5 worm cellular contexts compared by ENCODE assay signal in the genomic region with DNA sequence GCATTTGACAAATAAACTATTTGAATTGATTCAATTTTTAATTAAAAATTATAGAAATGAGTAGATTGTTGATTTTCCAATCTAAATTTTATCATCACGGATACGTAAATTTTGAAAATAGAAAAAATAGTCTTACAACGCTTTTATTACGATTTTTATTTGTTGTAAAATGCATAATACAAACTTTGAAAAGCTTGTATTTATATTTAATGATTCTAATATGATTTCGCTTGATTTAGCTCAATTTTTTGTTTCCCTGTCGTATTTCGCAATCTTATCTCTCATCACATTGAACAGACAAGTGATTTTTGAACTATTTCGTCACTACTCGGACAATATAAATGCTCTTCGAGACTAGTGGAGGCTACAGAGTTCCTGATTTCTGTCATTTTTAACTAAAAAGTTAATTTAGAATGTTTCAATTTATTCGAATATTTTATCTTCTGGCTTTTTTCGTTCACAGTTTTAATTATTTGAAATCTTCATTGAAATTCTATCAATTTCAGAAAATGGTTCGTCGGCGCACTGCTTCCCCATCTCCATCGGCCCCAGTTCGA.
TF ChIP-seq lines count a peak whose summit lies in the region.

TSS of gene wht-3 (minus strand) at position 51 of the 557 bp plus-strand sequence.
TSS of gene har-1 (plus strand) at position 507 of the 557 bp plus-strand sequence.

TF ChIP-seq in whole organism, L1 larva, 84 proteins besides CTCF, POLR2A, EP300 and RAD21:
- TF ChIP-seq nhr-71 (tag; optimal IDR thresholded peaks at IDR 0.05; lab: Kevin White, UChicago) (peak; percentile 18), zip-4 (GFP tag; optimal IDR thresholded peaks at IDR 0.05; lab: Kevin White, UChicago) (peak; percentile 26), nhr-85 (tag; lab: Kevin White, UChicago) (peak; percentile 37), aha-1 (tag; optimal IDR thresholded peaks at IDR 0.05; lab: Kevin White, UChicago) (no peak), skn-1 (tag; optimal IDR thresholded peaks at IDR 0.05; lab: Kevin White, UChicago) (peak; percentile 57), ceh-88 (GFP tag; IDR thresholded peaks at IDR 0.05; lab: Robert Waterston, UW) (peak; percentile 28; the same call in 1 of the 2 replicates), lsy-2 (tag; optimal IDR thresholded peaks at IDR 0.05; lab: Kevin White, UChicago) (no peak), mep-1 (tag; optimal IDR thresholded peaks at IDR 0.05; lab: Kevin White, UChicago) (peak; percentile 39), efl-1 (optimal IDR thresholded peaks at IDR 0.05; lab: Kevin White, UChicago) (peak in 1 of 2 experiments; percentile 3), efl-1 (GFP tag; optimal IDR thresholded peaks at IDR 0.05 in 1 of 2; lab: Kevin White, UChicago) (no peak)

TF ChIP-seq in whole organism, L2 larva, 48 proteins besides CTCF, POLR2A, EP300 and RAD21:
- no peak for TF ChIP-seq mdl-1 (tag; optimal IDR thresholded peaks at IDR 0.05; lab: Kevin White, UChicago)
- TF ChIP-seq lin-13 (GFP tag; optimal IDR thresholded peaks at IDR 0.05; lab: Kevin White, UChicago), result no peak
- no peak for TF ChIP-seq F13H6.1 (tag; optimal IDR thresholded peaks at IDR 0.05; lab: Kevin White, UChicago)
- no peak for TF ChIP-seq egl-27 (tag; optimal IDR thresholded peaks at IDR 0.05; lab: Kevin White, UChicago)
- no peak for TF ChIP-seq nhr-21 (tag; optimal IDR thresholded peaks at IDR 0.05; lab: Kevin White, UChicago)
- peak in 1 of 2 experiments; percentile 39 for TF ChIP-seq lsy-2 (tag; optimal IDR thresholded peaks at IDR 0.05; lab: Kevin White, UChicago)
- TF ChIP-seq alr-1 (tag; optimal IDR thresholded peaks at IDR 0.05; lab: Kevin White, UChicago), result no peak
- peak; percentile 7 for TF ChIP-seq sma-9 (GFP tag; optimal IDR thresholded peaks at IDR 0.05; lab: Kevin White, UChicago)
- no peak for TF ChIP-seq sma-9 (tag; optimal IDR thresholded peaks at IDR 0.05; lab: Kevin White, UChicago)
- TF ChIP-seq ztf-11 (tag; optimal IDR thresholded peaks at IDR 0.05; lab: Kevin White, UChicago), result no peak
- TF ChIP-seq sem-4 (tag; optimal IDR thresholded peaks at IDR 0.05; lab: Kevin White, UChicago), result no peak
- TF ChIP-seq nhr-129 (tag; optimal IDR thresholded peaks at IDR 0.05; lab: Kevin White, UChicago), result no peak

TF ChIP-seq in whole organism, L3 larva, 47 proteins besides CTCF, POLR2A, EP300 and RAD21:
- no peak for TF ChIP-seq ama-1 (optimal IDR thresholded peaks at IDR 0.05; lab: Kevin White, UChicago)
- TF ChIP-seq fkh-10 (GFP tag; optimal IDR thresholded peaks at IDR 0.05; lab: Kevin White, UChicago), result no peak
- no peak for TF ChIP-seq eor-1 (tag; optimal IDR thresholded peaks at IDR 0.05; lab: Kevin White, UChicago)
- TF ChIP-seq pha-4 (tag; optimal IDR thresholded peaks at IDR 0.05; lab: Kevin White, UChicago), result peak; percentile 7
- peak; percentile 27 for TF ChIP-seq elt-2 (tag; optimal IDR thresholded peaks at IDR 0.05; lab: Kevin White, UChicago)
- TF ChIP-seq lsy-12 (tag; optimal IDR thresholded peaks at IDR 0.05; lab: Kevin White, UChicago), result no peak
- no peak for TF ChIP-seq nhr-43 (tag; optimal IDR thresholded peaks at IDR 0.05; lab: Kevin White, UChicago; ENCODE audit: poor library complexity, severe bottlenecking)

TF ChIP-seq in whole organism, L4 larva, 104 proteins besides CTCF, POLR2A, EP300 and RAD21:
- TF ChIP-seq Y5F2A.4 (GFP tag; optimal IDR thresholded peaks at IDR 0.05; lab: Kevin White, UChicago) (no peak), nhr-11 (tag; optimal IDR thresholded peaks at IDR 0.05; lab: Kevin White, UChicago) (peak; percentile 52), F49E8.2 (tag; optimal IDR thresholded peaks at IDR 0.05; lab: Kevin White, UChicago; ENCODE audit: borderline replicate concordance) (peak; percentile 27), ZK337.2 (GFP tag; IDR thresholded peaks at IDR 0.05; lab: Robert Waterston, UW) (no peak), dve-1 (tag; optimal IDR thresholded peaks at IDR 0.05; lab: Kevin White, UChicago; ENCODE audit: insufficient read depth) (peak; percentile 27), lsy-2 (tag; optimal IDR thresholded peaks at IDR 0.05; lab: Kevin White, UChicago) (peak in 1 of 2 experiments; percentile 57), mep-1 (tag; optimal IDR thresholded peaks at IDR 0.05; lab: Kevin White, UChicago) (peak; percentile 4), T20F7.1 (GFP tag; optimal IDR thresholded peaks at IDR 0.05; lab: Kevin White, UChicago) (peak; percentile 51), nhr-28 (tag; optimal IDR thresholded peaks at IDR 0.05; lab: Kevin White, UChicago) (peak; percentile 38)

TF ChIP-seq in whole organism, young adult, 124 proteins besides CTCF, POLR2A, EP300 and RAD21 (continues in another document):
- no peak for TF ChIP-seq nhr-179 (tag; optimal IDR thresholded peaks at IDR 0.05; lab: Kevin White, UChicago)
- TF ChIP-seq madf-6 (GFP tag; IDR thresholded peaks at IDR 0.05; lab: Robert Waterston, UW), result peak; percentile 34
- TF ChIP-seq C06A6.2 (GFP tag; conservative IDR thresholded peaks at IDR 0.05; lab: Robert Waterston, UW), result no peak
- no peak for TF ChIP-seq B0261.1 (tag; optimal IDR thresholded peaks at IDR 0.05; lab: Kevin White, UChicago)
- no peak for TF ChIP-seq tlf-1 (GFP tag; optimal IDR thresholded peaks at IDR 0.05; lab: Kevin White, UChicago)
- TF ChIP-seq ets-4 (GFP tag; optimal IDR thresholded peaks at IDR 0.05; lab: Kevin White, UChicago), result no peak
- TF ChIP-seq F39B2.1 (GFP tag; IDR thresholded peaks at IDR 0.05; lab: Robert Waterston, UW), result 0 out of 2 replicates have a peak, but pooled peaks have one; percentile 15
- no peak for TF ChIP-seq nhr-90 (tag; optimal IDR thresholded peaks at IDR 0.05; lab: Kevin White, UChicago)
- TF ChIP-seq T07F8.4 (tag; optimal IDR thresholded peaks at IDR 0.05; lab: Kevin White, UChicago), result no peak
- no peak for TF ChIP-seq mes-4 (tag; optimal IDR thresholded peaks at IDR 0.05; lab: Kevin White, UChicago)
- no peak for TF ChIP-seq hlh-12 (tag; optimal IDR thresholded peaks at IDR 0.05; lab: Kevin White, UChicago)
- no peak for TF ChIP-seq hlh-26 (GFP tag; conservative IDR thresholded peaks at IDR 0.05; lab: Robert Waterston, UW)
- TF ChIP-seq tbp1 (GFP tag; optimal IDR thresholded peaks at IDR 0.05; lab: Kevin White, UChicago), result no peak
- TF ChIP-seq snpc-3.4 (tag; optimal IDR thresholded peaks at IDR 0.05; lab: Kevin White, UChicago), result no peak
- TF ChIP-seq ccch-3 (GFP tag; optimal IDR thresholded peaks at IDR 0.05; lab: Kevin White, UChicago), result no peak
- no peak for TF ChIP-seq F52B5.7 (tag; optimal IDR thresholded peaks at IDR 0.05; lab: Kevin White, UChicago)
- TF ChIP-seq ceh-58 (GFP tag; IDR thresholded peaks at IDR 0.05; lab: Robert Waterston, UW), result no peak
- no peak for TF ChIP-seq ZK185.1 (tag; optimal IDR thresholded peaks at IDR 0.05; lab: Kevin White, UChicago; ENCODE audit: poor library complexity, severe bottlenecking)
- TF ChIP-seq ekl-4 (GFP tag; IDR thresholded peaks at IDR 0.05; lab: Robert Waterston, UW), result 0 out of 2 replicates have a peak, but pooled peaks have one; percentile 37
- no peak for TF ChIP-seq ztf-22 (GFP tag; optimal IDR thresholded peaks at IDR 0.05; lab: Kevin White, UChicago)
- no peak for TF ChIP-seq egrh-3 (GFP tag; IDR thresholded peaks at IDR 0.05; lab: Robert Waterston, UW)
- 0 out of 2 replicates have a peak, but pooled peaks have one; percentile 4 for TF ChIP-seq hmg-1.2 (GFP tag; IDR thresholded peaks at IDR 0.05; lab: Robert Waterston, UW)
- TF ChIP-seq B0336.3 (GFP tag; IDR thresholded peaks at IDR 0.05; lab: Robert Waterston, UW), result 0 out of 2 replicates have a peak, but pooled peaks have one; percentile 35
- no peak for TF ChIP-seq madf-8 (GFP tag; conservative IDR thresholded peaks at IDR 0.05; lab: Robert Waterston, UW)
- no peak for TF ChIP-seq efl-1 (GFP tag; optimal IDR thresholded peaks at IDR 0.05; lab: Kevin White, UChicago)
- no peak for TF ChIP-seq F23B12.7 (tag; optimal IDR thresholded peaks at IDR 0.05; lab: Kevin White, UChicago; ENCODE audit: insufficient read depth)
- TF ChIP-seq attf-6 (GFP tag; IDR thresholded peaks at IDR 0.05; lab: Robert Waterston, UW), result no peak
- TF ChIP-seq K12H6.12 (tag; optimal IDR thresholded peaks at IDR 0.05; lab: Kevin White, UChicago), result no peak
- TF ChIP-seq unc-62 (GFP tag; optimal IDR thresholded peaks at IDR 0.05; lab: Kevin White, UChicago), result no peak
- peak; percentile 74 for TF ChIP-seq ceh-79 (tag; optimal IDR thresholded peaks at IDR 0.05; lab: Kevin White, UChicago)
- no peak for TF ChIP-seq mcd-1 (GFP tag; IDR thresholded peaks at IDR 0.05; lab: Robert Waterston, UW)
- TF ChIP-seq Y67H2A.10 (GFP tag; conservative IDR thresholded peaks at IDR 0.05; lab: Robert Waterston, UW), result no peak
- TF ChIP-seq ama-1 (optimal IDR thresholded peaks at IDR 0.05; lab: Kevin White, UChicago), result no peak
- TF ChIP-seq ama-1 (GFP tag; optimal IDR thresholded peaks at IDR 0.05; lab: Kevin White, UChicago), result no peak
- TF ChIP-seq Y53G8AR.9 (GFP tag; conservative IDR thresholded peaks at IDR 0.05; lab: Robert Waterston, UW), result no peak
- peak; percentile 36 for TF ChIP-seq atf-7 (tag; optimal IDR thresholded peaks at IDR 0.05; lab: Kevin White, UChicago)
- TF ChIP-seq hmg-20 (GFP tag; IDR thresholded peaks at IDR 0.05; lab: Robert Waterston, UW), result no peak
- TF ChIP-seq let-526 (GFP tag; IDR thresholded peaks at IDR 0.05; lab: Robert Waterston, UW), result no peak
- no peak for TF ChIP-seq zim-3 (tag; optimal IDR thresholded peaks at IDR 0.05; lab: Kevin White, UChicago)
- no peak for TF ChIP-seq F33H1.4 (GFP tag; IDR thresholded peaks at IDR 0.05; lab: Robert Waterston, UW)
- no peak for TF ChIP-seq ceh-91 (GFP tag; IDR thresholded peaks at IDR 0.05; lab: Robert Waterston, UW)
- no peak for TF ChIP-seq mel-28 (tag; optimal IDR thresholded peaks at IDR 0.05; lab: Kevin White, UChicago; ENCODE audit: borderline replicate concordance)
- TF ChIP-seq ceh-100 (GFP tag; IDR thresholded peaks at IDR 0.05; lab: Robert Waterston, UW), result no peak
- no peak for TF ChIP-seq nfya-1 (tag; optimal IDR thresholded peaks at IDR 0.05; lab: Kevin White, UChicago; ENCODE audit: borderline replicate concordance, insufficient read depth)
- TF ChIP-seq chd-7 (tag; optimal IDR thresholded peaks at IDR 0.05; lab: Kevin White, UChicago), result no peak
- TF ChIP-seq bed-2 (GFP tag; IDR thresholded peaks at IDR 0.05; lab: Robert Waterston, UW), result no peak
- no peak for TF ChIP-seq lsl-1 (GFP tag; optimal IDR thresholded peaks at IDR 0.05; lab: Kevin White, UChicago)
- no peak for TF ChIP-seq madf-10 (tag; optimal IDR thresholded peaks at IDR 0.05; lab: Kevin White, UChicago)
- TF ChIP-seq bed-1 (GFP tag; IDR thresholded peaks at IDR 0.05; lab: Robert Waterston, UW), result no peak
- no peak for TF ChIP-seq akir-1 (GFP tag; optimal IDR thresholded peaks at IDR 0.05; lab: Kevin White, UChicago)
- TF ChIP-seq aptf-2 (GFP tag; conservative IDR thresholded peaks at IDR 0.05; lab: Robert Waterston, UW), result no peak
